Worm (Caenorhabditis elegans): ENCODE measurements around the gene F53F8.4.

The F53F8.4 gene

ce11 chrV:20716830-20717441, 25.5 kb upstream of the F53F8.4 start (continued):
- no peak for TF ChIP-seq Y79H2A.3 (GFP tag; conservative IDR thresholded peaks at IDR 0.05)
- TF ChIP-seq nhr-90 (tag; optimal IDR thresholded peaks at IDR 0.05) = no peak
- TF ChIP-seq lin-35 (GFP tag; optimal IDR thresholded peaks at IDR 0.05) = peak in 1 of 3 experiments; percentile 38
- TF ChIP-seq F57C9.4 (tag; optimal IDR thresholded peaks at IDR 0.05) = no peak
- no peak for TF ChIP-seq mes-4 (tag; optimal IDR thresholded peaks at IDR 0.05)
- no peak for TF ChIP-seq bed-1 (GFP tag; IDR thresholded peaks at IDR 0.05)
- TF ChIP-seq zim-3 (tag; optimal IDR thresholded peaks at IDR 0.05) = no peak
- TF ChIP-seq K11D2.4 (GFP tag; IDR thresholded peaks at IDR 0.05) = 0 out of 2 replicates have a peak, but pooled peaks have one; percentile 35
- TF ChIP-seq attf-6 (GFP tag; IDR thresholded peaks at IDR 0.05) = no peak
- no peak for TF ChIP-seq ztf-6 (GFP tag; IDR thresholded peaks at IDR 0.05)
- no peak for TF ChIP-seq hmg-1.2 (GFP tag; IDR thresholded peaks at IDR 0.05)
- no peak for TF ChIP-seq rpc-1 (optimal IDR thresholded peaks at IDR 0.05)
- no peak for TF ChIP-seq rpc-1 (tag; optimal IDR thresholded peaks at IDR 0.05)
- TF ChIP-seq F49E8.2 (tag; optimal IDR thresholded peaks at IDR 0.05; ENCODE audit: insufficient read depth) = no peak
- TF ChIP-seq mcd-1 (GFP tag; IDR thresholded peaks at IDR 0.05) = 0 out of 2 replicates have a peak, but pooled peaks have one; percentile 14
- no peak for TF ChIP-seq hmg-20 (GFP tag; IDR thresholded peaks at IDR 0.05)
- no peak for TF ChIP-seq lin-40 (tag; optimal IDR thresholded peaks at IDR 0.05)
- TF ChIP-seq aptf-2 (GFP tag; conservative IDR thresholded peaks at IDR 0.05) = no peak
- TF ChIP-seq lsy-27 (tag; optimal IDR thresholded peaks at IDR 0.05; ENCODE audit: borderline replicate concordance, insufficient read depth) = no peak
- TF ChIP-seq madf-8 (GFP tag; conservative IDR thresholded peaks at IDR 0.05) = no peak
- no peak for TF ChIP-seq B0261.1 (tag; optimal IDR thresholded peaks at IDR 0.05)
- no peak for TF ChIP-seq egl-44 (GFP tag; IDR thresholded peaks at IDR 0.05)
- TF ChIP-seq F33H1.4 (GFP tag; IDR thresholded peaks at IDR 0.05) = no peak
- TF ChIP-seq B0035.1 (tag; optimal IDR thresholded peaks at IDR 0.05) = no peak
- no peak for TF ChIP-seq Y67H2A.10 (GFP tag; conservative IDR thresholded peaks at IDR 0.05)
- no peak for TF ChIP-seq ceh-79 (tag; optimal IDR thresholded peaks at IDR 0.05)
- peak; percentile 74 for TF ChIP-seq cebp-1 (GFP tag; IDR thresholded peaks at IDR 0.05)
- peak; percentile 84 for TF ChIP-seq cebp-1 (tag; optimal IDR thresholded peaks at IDR 0.05)
- TF ChIP-seq egrh-3 (GFP tag; IDR thresholded peaks at IDR 0.05) = no peak
- TF ChIP-seq repo-1 (tag; optimal IDR thresholded peaks at IDR 0.05) = peak; percentile 76
- TF ChIP-seq F37B4.10 (GFP tag; IDR thresholded peaks at IDR 0.05) = 0 out of 2 replicates have a peak, but pooled peaks have one; percentile 5
- TF ChIP-seq snpc-1.1 (tag; optimal IDR thresholded peaks at IDR 0.05; ENCODE audit: insufficient read depth) = no peak
- no peak for TF ChIP-seq egl-18 (GFP tag; IDR thresholded peaks at IDR 0.05)
- no peak for TF ChIP-seq cebp-2 (GFP tag; IDR thresholded peaks at IDR 0.05)
- no peak for TF ChIP-seq ekl-4 (GFP tag; IDR thresholded peaks at IDR 0.05)

ce11 chrV:20716267-20716666, 24.8 kb upstream of the F53F8.4 start:
- TF ChIP-seq Y53G8AR.9 (GFP tag; conservative IDR thresholded peaks at IDR 0.05) (peak; percentile 76), Y79H2A.3 (GFP tag; conservative IDR thresholded peaks at IDR 0.05) (no peak)

ce11 chrV:20714503-20714902, 23.0 kb upstream of the F53F8.4 start:
- TF ChIP-seq ceh-27 (GFP tag; optimal IDR thresholded peaks at IDR 0.05) (peak; percentile 2), ama-1 (optimal IDR thresholded peaks at IDR 0.05) (peak; percentile 17), ama-1 (GFP tag; optimal IDR thresholded peaks at IDR 0.05) (no peak), aptf-3 (GFP tag; IDR thresholded peaks at IDR 0.05) (no peak)
